Fruit fly (Drosophila melanogaster) whole organism, prepupa: ENCODE measurements around the gene CG18636.

ENCODE experiments used
- CG16779 ChIP-seq: fragments of 200-800 bp; sonication (Bioruptor generic); optimal IDR thresholded peaks from 3 replicates; lab custom pipeline; 2017; ENCODE audit warnings: missing biosample characterization, mild to moderate bottlenecking, missing genetic modification characterization
- CG6163 ChIP-seq: fragments of 200-800 bp; sonication (Bioruptor generic); IDR thresholded peaks from 3 replicates; pipeline ENCODE4 v1.3.6; 2022; ENCODE audit warnings: missing biosample characterization, missing genetic modification characterization
- CG6276 ChIP-seq: fragments of 200-800 bp; sonication (Bioruptor generic); optimal IDR thresholded peaks from 2 replicates; lab custom pipeline; 2017; ENCODE audit warnings: missing biosample characterization, mild to moderate bottlenecking, missing genetic modification characterization
- CG8119 ChIP-seq: fragments of 200-800 bp; sonication (Bioruptor generic); IDR thresholded peaks from 3 replicates; pipeline ENCODE4 v1.3.6; 2022; ENCODE audit warnings: missing biosample characterization, missing genetic modification characterization
- CG8319 ChIP-seq: fragments of 200-800 bp; sonication (Bioruptor generic); optimal IDR thresholded peaks from 3 replicates; lab custom pipeline; 2016; ENCODE audit warnings: missing biosample characterization, missing genetic modification characterization
- Hr4 ChIP-seq: fragments of 200-800 bp; sonication (Bioruptor generic); optimal IDR thresholded peaks from 3 replicates; lab custom pipeline; 2016; ENCODE audit warnings: missing biosample characterization, missing genetic modification characterization
- OdsH ChIP-seq: fragments of 200-800 bp; sonication (Bioruptor generic); optimal IDR thresholded peaks from 3 replicates; lab custom pipeline; 2016; ENCODE audit warnings: missing biosample characterization, missing genetic modification characterization
- Sox102F ChIP-seq: fragments of 200-800 bp; sonication (Bioruptor generic); optimal IDR thresholded peaks from 2 replicates; lab custom pipeline; 2016; ENCODE audit warnings: missing biosample characterization, mild to moderate bottlenecking, missing genetic modification characterization
- svp ChIP-seq: fragments of 200-800 bp; sonication (Bioruptor generic); peaks from one replicate; lab custom pipeline; 2016; ENCODE audit warnings: missing biosample characterization, missing genetic modification characterization
- topi ChIP-seq: fragments of 200-800 bp; sonication (Bioruptor generic); optimal IDR thresholded peaks from 3 replicates; lab custom pipeline; 2016; ENCODE audit warnings: missing biosample characterization, missing genetic modification characterization

DNA sequence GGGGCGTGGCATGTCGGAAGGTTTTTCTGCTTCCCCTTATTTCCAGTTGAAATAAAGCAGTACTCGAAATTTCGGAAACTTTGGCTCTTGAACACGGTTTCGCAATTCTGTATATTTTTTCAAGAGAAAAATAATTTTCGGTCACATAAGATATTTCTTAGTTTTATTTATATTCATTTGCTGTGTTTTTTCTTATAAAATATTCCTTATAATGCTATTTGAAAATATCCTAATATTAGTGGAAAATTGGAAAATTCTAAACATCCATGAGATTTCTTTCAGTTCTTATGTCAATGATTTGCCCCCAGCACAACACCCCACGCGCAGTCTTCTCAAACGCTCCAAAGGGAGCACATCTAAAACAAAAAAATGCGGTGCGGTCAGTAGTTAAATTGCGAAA, 23.9 kb downstream of the CG18636 start, which contains the start of gene CG4691:
- TF ChIP-seq OdsH: no peak
- no peak for TF ChIP-seq topi (GFP tag; lab: Kevin White, UChicago)
- no peak for TF ChIP-seq CG8319 (GFP tag; lab: Kevin White, UChicago)
- TF ChIP-seq CG16779 (tag; lab: Kevin White, UChicago): no peak
- TF ChIP-seq CG8119 (GFP tag; lab: Robert Waterston, UW): no peak
- no peak for TF ChIP-seq Hr4 (GFP tag; lab: Kevin White, UChicago)
- TF ChIP-seq Sox102F: no peak
- no peak for TF ChIP-seq CG6276 (GFP tag; lab: Kevin White, UChicago)
- TF ChIP-seq CG6163 (GFP tag; lab: Robert Waterston, UW): no peak
- TF ChIP-seq svp (GFP tag; lab: Kevin White, UChicago): no peak
